Worm (Caenorhabditis elegans) whole organism, midembryonic: ENCODE results near the gene npr-22.

Experiments
- T22C8.4 ChIP-seq: fragments of 200-800 bp; sonication (Bioruptor generic); IDR thresholded peaks from 2 replicates; pipeline ENCODE4 v1.3.6; 2022; ENCODE audit warnings: missing genetic modification characterization, missing compliant biosample characterization
- flt-1 ChIP-seq: fragments of 200-800 bp; sonication (Bioruptor generic); IDR thresholded peaks from 2 replicates; pipeline ENCODE4 v1.3.6; 2022; ENCODE audit warnings: missing genetic modification characterization, missing compliant biosample characterization
- ref-1 ChIP-seq: fragments of 200-800 bp; sonication (Bioruptor generic); conservative IDR thresholded peaks from 2 replicates; pipeline ENCODE4 v1.3.6; 2022; ENCODE audit warnings: missing genetic modification reagents, missing genetic modification characterization, missing compliant biosample characterization
- tab-1 ChIP-seq: fragments of 200-800 bp; sonication (Bioruptor generic); IDR thresholded peaks from 2 replicates; pipeline ENCODE4 v1.3.6; 2022; ENCODE audit warnings: missing genetic modification characterization, missing compliant biosample characterization
- ztf-23 ChIP-seq: fragments of 200-800 bp; sonication (Bioruptor generic); IDR thresholded peaks from 2 replicates; pipeline ENCODE4 v1.3.6; 2022; ENCODE audit warnings: missing genetic modification reagents, missing genetic modification characterization, missing compliant biosample characterization

- TF ChIP-seq flt-1 (no peak), T22C8.4 (no peak), ref-1 (GFP tag; lab: Robert Waterston, UW) (no peak), ztf-23 (GFP tag; lab: Robert Waterston, UW) (no peak), tab-1 (no peak)
Observed at ce11 chrIV:8532024-8532423, 27.2 kb upstream of the npr-22 start.
